Worm (Caenorhabditis elegans): ENCODE results near the gene tbh-1.

tbh-1 gene

ce11 chrX:15544671-15545070 is 40.0 kb upstream of the tbh-1 start:
- TF ChIP-seq hmg-4 (GFP tag; optimal IDR thresholded peaks at IDR 0.05): no peak

DNA sequence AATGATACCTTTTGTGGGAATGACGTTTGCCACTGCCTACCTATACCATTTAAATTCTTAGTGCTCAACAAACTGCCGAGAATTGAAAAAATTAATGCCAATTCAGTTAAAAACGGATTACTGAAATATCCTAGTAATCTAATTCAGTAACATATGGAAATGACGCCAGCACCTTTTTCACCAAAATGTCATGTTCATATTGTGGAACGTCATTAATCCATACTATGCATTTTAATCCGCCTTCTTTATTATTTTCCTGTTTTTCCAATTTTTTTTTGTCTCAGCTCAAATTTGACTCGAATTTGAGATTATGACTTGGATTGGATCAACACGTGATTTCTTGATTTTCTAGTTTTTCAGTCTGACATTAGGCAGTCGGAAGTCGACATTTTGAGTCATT is 36.7 kb upstream of the tbh-1 start:
- TF ChIP-seq pes-1 (GFP tag; IDR thresholded peaks at IDR 0.05) (no peak), ceh-36 (tag; optimal IDR thresholded peaks at IDR 0.05) (peak; percentile 10)

ce11 chrX:15539299-15539698 is 34.6 kb upstream of the tbh-1 start:
- TF ChIP-seq flt-1 (GFP tag; IDR thresholded peaks at IDR 0.05): no peak
- TF ChIP-seq ceh-13 (GFP tag; optimal IDR thresholded peaks at IDR 0.05): no peak

ce11 chrX:15537362-15537761 is 32.7 kb upstream of the tbh-1 start, which contains the start of the genes olrn-1 and C02C6.14:
Gene olrn-1 (plus strand): TSS chrX:15537662.
Gene C02C6.14 (plus strand): TSS chrX:15537665.
- TF ChIP-seq ceh-36 (tag; optimal IDR thresholded peaks at IDR 0.05) (no peak), ets-7 (tag; optimal IDR thresholded peaks at IDR 0.05) (no peak), tbx-11 (GFP tag; IDR thresholded peaks at IDR 0.05) (no peak), scrt-1 (GFP tag; IDR thresholded peaks at IDR 0.05) (no peak), tbx-37 (GFP tag; conservative IDR thresholded peaks at IDR 0.05) (no peak), F13C5.2 (tag; optimal IDR thresholded peaks at IDR 0.05) (no peak), hmg-4 (GFP tag; optimal IDR thresholded peaks at IDR 0.05) (no peak), flt-1 (GFP tag; IDR thresholded peaks at IDR 0.05) (no peak), aly-1 (tag; optimal IDR thresholded peaks at IDR 0.05) (no peak)

DNA sequence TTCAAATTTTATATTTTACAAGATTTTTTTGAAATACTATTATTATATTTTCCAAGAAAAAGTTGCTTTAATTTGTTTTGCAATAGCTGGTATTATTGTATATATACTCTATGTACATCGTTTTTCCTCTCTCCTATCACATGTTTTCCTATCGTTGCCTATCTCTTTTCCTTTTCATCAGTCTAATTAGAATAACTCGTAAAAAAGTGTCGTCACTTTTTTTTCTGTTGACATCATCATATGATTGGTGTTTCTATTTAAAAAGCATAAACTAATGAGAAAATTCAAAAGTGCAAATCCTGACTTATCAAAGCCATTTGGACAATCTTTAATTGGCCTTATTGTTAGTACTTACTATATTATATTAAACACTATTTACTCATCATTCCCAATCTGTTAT is 31.3 kb upstream of the tbh-1 start:
- TF ChIP-seq tbx-11 (GFP tag; IDR thresholded peaks at IDR 0.05) (no peak), flt-1 (GFP tag; IDR thresholded peaks at IDR 0.05) (no peak), ceh-13 (GFP tag; optimal IDR thresholded peaks at IDR 0.05) (no peak), pes-1 (GFP tag; IDR thresholded peaks at IDR 0.05) (no peak), sea-1 (GFP tag; conservative IDR thresholded peaks at IDR 0.05) (no peak), hnd-1 (tag; optimal IDR thresholded peaks at IDR 0.05) (no peak), hmbx-1 (tag; optimal IDR thresholded peaks at IDR 0.05) (no peak)

ce11 chrX:15535190-15535636 is 30.5 kb upstream of the tbh-1 start:
- TF ChIP-seq B0310.2 (tag; optimal IDR thresholded peaks at IDR 0.05): no peak
- TF ChIP-seq sea-1 (GFP tag; conservative IDR thresholded peaks at IDR 0.05): no peak
- TF ChIP-seq hmbx-1 (tag; optimal IDR thresholded peaks at IDR 0.05): no peak
- no peak for TF ChIP-seq tbx-11 (GFP tag; IDR thresholded peaks at IDR 0.05)
- TF ChIP-seq ets-7 (tag; optimal IDR thresholded peaks at IDR 0.05): no peak
- no peak for TF ChIP-seq ceh-36 (tag; optimal IDR thresholded peaks at IDR 0.05)
- no peak for TF ChIP-seq tra-4 (tag; optimal IDR thresholded peaks at IDR 0.05)
- peak; percentile 64 for TF ChIP-seq hmg-4 (GFP tag; optimal IDR thresholded peaks at IDR 0.05)
- no peak for TF ChIP-seq aly-1 (tag; optimal IDR thresholded peaks at IDR 0.05)
- TF ChIP-seq pes-1 (GFP tag; IDR thresholded peaks at IDR 0.05): no peak
- no peak for TF ChIP-seq scrt-1 (GFP tag; IDR thresholded peaks at IDR 0.05)
- no peak for TF ChIP-seq flt-1 (GFP tag; IDR thresholded peaks at IDR 0.05)
- TF ChIP-seq ama-1 (optimal IDR thresholded peaks at IDR 0.05): no peak
- no peak for TF ChIP-seq tbx-37 (GFP tag; conservative IDR thresholded peaks at IDR 0.05)
- no peak for TF ChIP-seq hnd-1 (tag; optimal IDR thresholded peaks at IDR 0.05)
- TF ChIP-seq ceh-13 (GFP tag; optimal IDR thresholded peaks at IDR 0.05): no peak
- peak; percentile 11 for TF ChIP-seq F13C5.2 (tag; optimal IDR thresholded peaks at IDR 0.05)

- TF ChIP-seq ets-7 (tag; optimal IDR thresholded peaks at IDR 0.05) (no peak), pes-1 (GFP tag; IDR thresholded peaks at IDR 0.05) (no peak), hmbx-1 (tag; optimal IDR thresholded peaks at IDR 0.05) (no peak), flt-1 (GFP tag; IDR thresholded peaks at IDR 0.05) (no peak), B0310.2 (tag; optimal IDR thresholded peaks at IDR 0.05) (no peak), aly-1 (tag; optimal IDR thresholded peaks at IDR 0.05) (no peak), ama-1 (optimal IDR thresholded peaks at IDR 0.05) (no peak), hmg-4 (GFP tag; optimal IDR thresholded peaks at IDR 0.05) (no peak), ceh-13 (GFP tag; optimal IDR thresholded peaks at IDR 0.05) (no peak), tbx-11 (GFP tag; IDR thresholded peaks at IDR 0.05) (no peak), tbx-37 (GFP tag; conservative IDR thresholded peaks at IDR 0.05) (no peak), ceh-36 (tag; optimal IDR thresholded peaks at IDR 0.05) (no peak)
These were observed 28.6 kb upstream of the tbh-1 start for ce11 chrX:15533260-15533659.

- TF ChIP-seq flt-1 (GFP tag; IDR thresholded peaks at IDR 0.05) (no peak), tbx-37 (GFP tag; conservative IDR thresholded peaks at IDR 0.05) (no peak), B0310.2 (tag; optimal IDR thresholded peaks at IDR 0.05) (no peak), tra-4 (tag; optimal IDR thresholded peaks at IDR 0.05) (no peak), pes-1 (GFP tag; IDR thresholded peaks at IDR 0.05) (no peak), F13C5.2 (tag; optimal IDR thresholded peaks at IDR 0.05) (no peak), ceh-13 (GFP tag; optimal IDR thresholded peaks at IDR 0.05) (no peak), aly-1 (tag; optimal IDR thresholded peaks at IDR 0.05) (no peak), tbx-11 (GFP tag; IDR thresholded peaks at IDR 0.05) (no peak), hnd-1 (tag; optimal IDR thresholded peaks at IDR 0.05) (no peak), ama-1 (optimal IDR thresholded peaks at IDR 0.05) (no peak), sea-1 (GFP tag; conservative IDR thresholded peaks at IDR 0.05) (no peak), ets-7 (tag; optimal IDR thresholded peaks at IDR 0.05) (no peak), scrt-1 (GFP tag; IDR thresholded peaks at IDR 0.05) (no peak), hmg-4 (GFP tag; optimal IDR thresholded peaks at IDR 0.05) (no peak)
These were observed 23.8 kb upstream of the tbh-1 start for ce11 chrX:15528472-15528871.

DNA sequence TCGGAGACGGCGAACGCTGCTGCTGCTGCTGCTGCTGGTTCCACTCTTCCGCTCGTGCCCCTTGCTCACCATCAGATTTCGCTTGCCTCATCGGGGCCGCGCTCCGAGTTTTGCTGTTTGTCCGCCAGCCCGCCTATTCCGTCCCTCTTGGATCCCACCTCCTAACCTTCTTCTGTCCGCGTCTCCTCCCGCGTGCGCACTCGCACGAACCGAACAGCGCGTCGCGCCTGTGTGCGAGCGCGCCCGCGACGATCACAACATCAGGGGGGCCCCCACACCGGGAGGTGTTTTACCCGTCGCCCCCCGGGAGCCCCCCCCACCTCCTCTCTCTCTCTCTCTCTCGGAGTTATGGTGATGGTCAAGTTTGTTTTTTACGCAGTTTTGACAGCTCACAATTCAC is 11.1 kb upstream of the tbh-1 start:
- TF ChIP-seq tbx-11 (GFP tag; IDR thresholded peaks at IDR 0.05): no peak
- TF ChIP-seq pes-1 (GFP tag; IDR thresholded peaks at IDR 0.05): 0 out of 2 replicates have a peak, but pooled peaks have one; percentile 56
- no peak for TF ChIP-seq B0310.2 (tag; optimal IDR thresholded peaks at IDR 0.05)
